Fruit fly (Drosophila melanogaster): Measurements from ENCODE around the gene pns.

Gene pns

DNA sequence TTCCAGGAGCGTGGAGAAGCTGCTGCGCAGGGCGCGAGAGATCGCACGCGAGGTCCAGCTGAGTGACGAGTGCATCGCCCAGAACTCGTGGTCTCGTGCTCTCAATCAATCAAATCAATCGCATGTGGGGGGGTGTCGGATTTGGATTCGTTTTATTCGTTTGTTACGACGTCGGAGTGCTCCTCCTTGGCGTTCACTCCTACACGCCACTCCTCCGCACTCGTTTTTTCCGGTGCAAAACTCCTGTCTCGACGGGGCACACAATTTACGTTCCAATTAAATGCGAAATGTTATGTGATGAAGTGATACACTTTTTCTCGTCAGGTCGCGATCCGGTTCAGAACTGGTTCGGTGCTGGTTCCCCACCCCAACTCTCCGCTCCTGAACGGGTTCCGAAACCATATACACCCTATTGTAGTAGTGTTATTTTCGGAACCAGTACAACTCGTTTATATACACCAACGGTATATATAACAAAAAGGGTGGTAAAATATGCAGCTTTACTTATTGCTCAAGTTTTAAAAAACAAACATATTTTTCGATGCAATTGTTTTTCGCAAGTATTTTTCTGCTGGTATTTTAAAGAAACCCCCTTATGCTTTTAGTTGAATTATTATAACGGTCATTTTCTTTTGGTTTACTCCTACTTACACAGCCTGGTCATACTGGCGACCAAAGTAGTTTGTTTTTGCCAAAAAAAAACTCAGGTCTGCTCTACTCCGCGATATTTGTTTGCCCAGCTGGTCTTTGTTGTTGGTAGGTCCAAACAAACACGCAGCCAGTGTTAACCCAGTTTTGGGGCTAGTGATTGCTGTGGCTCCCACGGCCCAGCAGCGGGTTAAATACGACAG, at the start of gene pns, which contains the start of gene CG12091 (continued):
- peak; percentile 50 for TF ChIP-seq CG31365 (tag; optimal IDR thresholded peaks at IDR 0.05)
- TF ChIP-seq B-H2 (GFP tag; optimal IDR thresholded peaks at IDR 0.05), result peak; percentile 59
- TF ChIP-seq CG6791 (GFP tag; IDR thresholded peaks at IDR 0.05; ENCODE audit: partially characterized antibody), result peak; percentile 18; the same call in 1 of the 3 replicates
- peak; percentile 45 for TF ChIP-seq CG3163 (GFP tag; optimal IDR thresholded peaks at IDR 0.05)
- no peak for TF ChIP-seq Lim3 (GFP tag; IDR thresholded peaks at IDR 0.05)
- peak; percentile 49 for TF ChIP-seq CG18011 (GFP tag; optimal IDR thresholded peaks at IDR 0.05)
- peak; percentile 2; the same call in 1 of the 4 replicates for TF ChIP-seq Gug (GFP tag; IDR thresholded peaks at IDR 0.05)
- peak; percentile 79 for TF ChIP-seq chn (GFP tag; optimal IDR thresholded peaks at IDR 0.05)
- TF ChIP-seq crc (GFP tag; optimal IDR thresholded peaks at IDR 0.05), result peak; percentile 26
- TF ChIP-seq CG10654 (GFP tag; optimal IDR thresholded peaks at IDR 0.05), result peak; percentile 65
- TF ChIP-seq CG7745 (tag; optimal IDR thresholded peaks at IDR 0.05), result peak; percentile 3
- TF ChIP-seq Poxn (GFP tag; IDR thresholded peaks at IDR 0.05), result no peak
- no peak for TF ChIP-seq HHEX (GFP tag; optimal IDR thresholded peaks at IDR 0.05)
- no peak for TF ChIP-seq mirr (GFP tag; optimal IDR thresholded peaks at IDR 0.05)
- TF ChIP-seq CG17802 (tag; optimal IDR thresholded peaks at IDR 0.05), result no peak
- peak; percentile 13 for TF ChIP-seq Fer2 (tag; optimal IDR thresholded peaks at IDR 0.05)
- peak; percentile 56; the same call in 2 of the 3 replicates for TF ChIP-seq tgo (GFP tag; IDR thresholded peaks at IDR 0.05)
- TF ChIP-seq trh (GFP tag; optimal IDR thresholded peaks at IDR 0.05), result peak; percentile 4
- TF ChIP-seq ind (GFP tag; optimal IDR thresholded peaks at IDR 0.05), result peak; percentile 72
- peak; percentile 59 for TF ChIP-seq CG10979 (tag; optimal IDR thresholded peaks at IDR 0.05)
- peak; percentile 29; the same call in 1 of the 2 replicates for TF ChIP-seq CG11247 (GFP tag; IDR thresholded peaks at IDR 0.05)
- TF ChIP-seq zf30C (GFP tag; optimal IDR thresholded peaks at IDR 0.05), result peak; percentile 12
- peak; percentile 44 for TF ChIP-seq Bgb (GFP tag; IDR thresholded peaks at IDR 0.05; ENCODE audit: partially characterized antibody)
- peak; percentile 81 for TF ChIP-seq CG17829 (tag; optimal IDR thresholded peaks at IDR 0.05)
- peak; percentile 77 for TF ChIP-seq lilli (GFP tag; optimal IDR thresholded peaks at IDR 0.05)
- TF ChIP-seq lola (GFP tag; optimal IDR thresholded peaks at IDR 0.05), result peak in 1 of 3 experiments; percentile 60
- TF ChIP-seq CG11085 (GFP tag; IDR thresholded peaks at IDR 0.05), result peak; percentile 38; the same call in 1 of the 2 replicates
- no peak for TF ChIP-seq CG1603 (tag; optimal IDR thresholded peaks at IDR 0.05)
- peak; percentile 56 for TF ChIP-seq Bteb2 (GFP tag; optimal IDR thresholded peaks at IDR 0.05)
- peak; percentile 96 for TF ChIP-seq Med (GFP tag)
- no peak for TF ChIP-seq CG6175 (GFP tag; IDR thresholded peaks at IDR 0.05)
- TF ChIP-seq NC2β (GFP tag; optimal IDR thresholded peaks at IDR 0.05), result peak; percentile 56
- no peak for TF ChIP-seq GATAe (GFP tag; conservative IDR thresholded peaks at IDR 0.05)
- peak; percentile 68 for TF ChIP-seq CG8290 (GFP tag; optimal IDR thresholded peaks at IDR 0.05)
- TF ChIP-seq CG8290 (tag; optimal IDR thresholded peaks at IDR 0.05), result peak in 1 of 2 experiments; percentile 53
- TF ChIP-seq dimm (GFP tag; IDR thresholded peaks at IDR 0.05), result no peak
- TF ChIP-seq CG33557 (GFP tag; optimal IDR thresholded peaks at IDR 0.05), result peak; percentile 55
- TF ChIP-seq B-H1 (GFP tag; IDR thresholded peaks at IDR 0.05), result peak; percentile 67
- TF ChIP-seq Hand (GFP tag; optimal IDR thresholded peaks at IDR 0.05), result peak; percentile 28
- TF ChIP-seq CG30020 (tag; optimal IDR thresholded peaks at IDR 0.05), result peak; percentile 80
- TF ChIP-seq dmrt99B (tag; optimal IDR thresholded peaks at IDR 0.05), result no peak
- peak; percentile 41; the same call in 1 of the 4 replicates for TF ChIP-seq Dll (GFP tag; IDR thresholded peaks at IDR 0.05; ENCODE audit: partially characterized antibody)
- peak; percentile 40; the same call in 1 of the 3 replicates for TF ChIP-seq HLH4C (GFP tag; IDR thresholded peaks at IDR 0.05; ENCODE audit: partially characterized antibody)
- no peak for TF ChIP-seq CG4404 (GFP tag; IDR thresholded peaks at IDR 0.05)
- peak; percentile 73 for TF ChIP-seq CG15696 (tag; optimal IDR thresholded peaks at IDR 0.05)
- TF ChIP-seq Mad (GFP tag; optimal IDR thresholded peaks at IDR 0.05), result peak; percentile 45
- peak; percentile 61 for TF ChIP-seq CG17359 (tag; optimal IDR thresholded peaks at IDR 0.05)
- TF ChIP-seq CG4282 (GFP tag; optimal IDR thresholded peaks at IDR 0.05), result peak; percentile 61

Data from whole organism, embryonic.